Worm (Caenorhabditis elegans) whole organism, mixed stage, embryonic: ENCODE results near the gene set-21.

Experiments used
- M03D4.4 ChIP-seq: sonication (generic microtip); optimal IDR thresholded peaks from 2 replicates; lab custom pipeline; 2017; ENCODE audit warnings: mild to moderate bottlenecking, missing genetic modification characterization, missing compliant biosample characterization
- bed-3 ChIP-seq: fragments of 200-800 bp; sonication (Bioruptor generic); optimal IDR thresholded peaks from 3 replicates; lab custom pipeline; 2018; ENCODE audit warnings: mild to moderate bottlenecking, missing genetic modification characterization, moderate library complexity, missing compliant biosample characterization
- blmp-1 ChIP-seq: fragments of 150-350 bp; optimal IDR thresholded peaks from 2 replicates; lab custom pipeline; 2014; ENCODE audit warnings: missing biosample characterization, missing genetic modification characterization
- ceh-39 ChIP-seq: fragments of 150-350 bp; optimal IDR thresholded peaks from 2 replicates; lab custom pipeline; 2014; ENCODE audit warnings: missing biosample characterization, missing genetic modification characterization
- ceh-43 ChIP-seq: fragments of 200-800 bp; sonication (Bioruptor generic); optimal IDR thresholded peaks from 2 replicates; lab custom pipeline; 2018; ENCODE audit warnings: mild to moderate bottlenecking, missing genetic modification characterization, moderate library complexity, missing compliant biosample characterization
- ceh-83 ChIP-seq: fragments of 200-800 bp; sonication (Bioruptor generic); optimal IDR thresholded peaks from 2 replicates; lab custom pipeline; 2018; ENCODE audit warnings: mild to moderate bottlenecking, missing genetic modification characterization, missing compliant biosample characterization
- ces-1 ChIP-seq: fragments of 150-350 bp; optimal IDR thresholded peaks from 2 replicates; lab custom pipeline; 2014; ENCODE audit warnings: missing biosample characterization, missing genetic modification reagents, missing genetic modification characterization
- cnd-1 ChIP-seq: fragments of 200-800 bp; sonication (Bioruptor generic); optimal IDR thresholded peaks from 2 replicates; lab custom pipeline; 2018; ENCODE audit warnings: mild to moderate bottlenecking, missing genetic modification characterization, missing compliant biosample characterization
- drap-1 ChIP-seq: fragments of 200-800 bp; sonication (Bioruptor generic); optimal IDR thresholded peaks from 3 replicates; lab custom pipeline; 2018; ENCODE audit warnings: mild to moderate bottlenecking, missing genetic modification characterization, missing compliant biosample characterization
- elt-1 ChIP-seq: sonication (generic microtip); optimal IDR thresholded peaks from 2 replicates; lab custom pipeline; 2017; ENCODE audit warnings: missing genetic modification characterization, mild to moderate bottlenecking, missing compliant biosample characterization, antibody characterized with exemption, moderate library complexity, borderline replicate concordance; ENCODE audit not compliant: insufficient read depth
- elt-3 ChIP-seq: fragments of 150-350 bp; optimal IDR thresholded peaks from 2 replicates; lab custom pipeline; 2014; ENCODE audit warnings: missing biosample characterization, missing genetic modification characterization
- flh-1 ChIP-seq: fragments of 200-800 bp; sonication (Bioruptor generic); optimal IDR thresholded peaks from 2 replicates; lab custom pipeline; 2018; ENCODE audit warnings: mild to moderate bottlenecking, missing genetic modification characterization, moderate library complexity, missing compliant biosample characterization
- ham-2 ChIP-seq: fragments of 200-800 bp; sonication (Bioruptor generic); optimal IDR thresholded peaks from 2 replicates; lab custom pipeline; 2018; ENCODE audit warnings: mild to moderate bottlenecking, missing genetic modification characterization, missing compliant biosample characterization
- hlh-1 ChIP-seq: fragments of 150-350 bp; optimal IDR thresholded peaks from 2 replicates; lab custom pipeline; 2014; ENCODE audit warnings: missing biosample characterization, missing genetic modification reagents, missing genetic modification characterization
- lin-13 ChIP-seq: fragments of 150-350 bp; optimal IDR thresholded peaks from 2 replicates; lab custom pipeline; 2014; ENCODE audit warnings: missing biosample characterization, missing genetic modification characterization
- lin-32 ChIP-seq: fragments of 200-800 bp; sonication (Bioruptor generic); optimal IDR thresholded peaks from 2 replicates; lab custom pipeline; 2018; ENCODE audit warnings: mild to moderate bottlenecking, missing genetic modification characterization, missing compliant biosample characterization
- lsy-2 ChIP-seq: fragments of 150-350 bp; optimal IDR thresholded peaks from 2 replicates; lab custom pipeline; 2014; ENCODE audit warnings: missing biosample characterization, missing genetic modification characterization
- mab-5 ChIP-seq: fragments of 150-350 bp; optimal IDR thresholded peaks from 2 replicates; lab custom pipeline; 2014; ENCODE audit warnings: missing biosample characterization, missing genetic modification characterization
- mep-1 ChIP-seq: fragments of 150-350 bp; optimal IDR thresholded peaks from 2 replicates; lab custom pipeline; 2017; ENCODE audit warnings: missing biosample characterization, missing genetic modification reagents, missing genetic modification characterization, inconsistent platforms
- mls-2 ChIP-seq: sonication (generic microtip); optimal IDR thresholded peaks from 2 replicates; lab custom pipeline; 2016; ENCODE audit warnings: mild to moderate bottlenecking, missing genetic modification characterization, moderate library complexity, missing compliant biosample characterization
- nhr-12 ChIP-seq: fragments of 150-350 bp; optimal IDR thresholded peaks from 2 replicates; lab custom pipeline; 2014; ENCODE audit warnings: missing biosample characterization, missing genetic modification characterization
- nhr-2 ChIP-seq: fragments of 150-350 bp; optimal IDR thresholded peaks from 2 replicates; lab custom pipeline; 2014; ENCODE audit warnings: missing biosample characterization, missing genetic modification characterization
- nhr-237 ChIP-seq: fragments of 150-350 bp; optimal IDR thresholded peaks from 2 replicates; lab custom pipeline; 2014; ENCODE audit warnings: missing biosample characterization, missing genetic modification characterization
- nhr-28 ChIP-seq: fragments of 150-350 bp; optimal IDR thresholded peaks from 2 replicates; lab custom pipeline; 2014; ENCODE audit warnings: missing biosample characterization, missing genetic modification characterization
- nhr-76 ChIP-seq: sonication (generic microtip); optimal IDR thresholded peaks from 2 replicates; lab custom pipeline; 2017; ENCODE audit warnings: missing biosample characterization, missing genetic modification characterization
- pha-4 ChIP-seq: fragments of 150-350 bp; optimal IDR thresholded peaks from 2 replicates; lab custom pipeline; 2018; ENCODE audit warnings: missing biosample characterization, missing genetic modification reagents, missing genetic modification characterization
- sem-2 ChIP-seq: fragments of 200-800 bp; sonication (Bioruptor generic); optimal IDR thresholded peaks from 2 replicates; lab custom pipeline; 2018; ENCODE audit warnings: mild to moderate bottlenecking, missing genetic modification characterization, missing compliant biosample characterization
- snpc-4 ChIP-seq: fragments of 150-350 bp; optimal IDR thresholded peaks from 2 replicates; lab custom pipeline; 2014; ENCODE audit warnings: missing biosample characterization, missing genetic modification characterization
- sptf-1 ChIP-seq: sonication (generic microtip); optimal IDR thresholded peaks from 2 replicates; lab custom pipeline; 2017; ENCODE audit warnings: mild to moderate bottlenecking, missing genetic modification characterization, moderate library complexity, missing compliant biosample characterization
- unc-120 ChIP-seq: sonication (generic microtip); optimal IDR thresholded peaks from 2 replicates; lab custom pipeline; 2017; ENCODE audit warnings: missing genetic modification characterization, missing compliant biosample characterization; ENCODE audit not compliant: poor library complexity, severe bottlenecking
- unc-39 ChIP-seq: fragments of 150-350 bp; optimal IDR thresholded peaks from 2 replicates; lab custom pipeline; 2014; ENCODE audit warnings: missing biosample characterization, missing genetic modification characterization
- unc-62 ChIP-seq: fragments of 150-350 bp; optimal IDR thresholded peaks from 2 replicates; lab custom pipeline; 2014; ENCODE audit warnings: missing biosample characterization, missing genetic modification reagents, missing genetic modification characterization
- ztf-11 ChIP-seq: fragments of 150-350 bp; optimal IDR thresholded peaks from 2 replicates; lab custom pipeline; 2014; ENCODE audit warnings: missing biosample characterization, missing genetic modification characterization

The set-21 gene

DNA sequence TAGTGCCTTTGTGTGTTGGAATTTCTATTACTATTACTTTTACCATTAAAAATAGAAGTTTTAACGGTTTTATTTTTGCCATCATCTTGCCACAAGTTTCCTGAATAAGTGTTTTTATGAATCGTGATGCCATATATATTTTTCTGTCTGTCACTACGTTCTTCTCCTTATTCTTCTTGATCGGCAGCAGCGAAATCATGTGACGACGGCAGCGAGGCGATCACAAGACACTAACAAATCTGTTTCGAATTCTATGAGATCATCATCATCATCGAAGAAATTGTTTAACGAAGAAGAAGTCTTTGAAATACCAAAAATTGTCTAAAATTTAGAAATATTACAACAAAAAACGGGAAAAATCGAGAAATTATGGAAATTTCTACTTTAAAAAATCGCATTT is 11.8 kb downstream of the set-21 start:
- TF ChIP-seq nhr-2 (tag; lab: Kevin White, UChicago): no peak
- TF ChIP-seq unc-39 (tag; lab: Kevin White, UChicago): no peak
- no peak for TF ChIP-seq sptf-1
- no peak for TF ChIP-seq unc-62 (GFP tag; lab: Kevin White, UChicago)
- TF ChIP-seq mep-1 (tag; lab: Kevin White, UChicago): no peak
- no peak for TF ChIP-seq nhr-12
- no peak for TF ChIP-seq drap-1
- no peak for TF ChIP-seq nhr-76
- no peak for TF ChIP-seq bed-3
- no peak for TF ChIP-seq ham-2 (GFP tag; lab: Kevin White, UChicago)
- no peak for TF ChIP-seq elt-3 (tag; lab: Kevin White, UChicago)
- TF ChIP-seq ztf-11: no peak
- no peak for TF ChIP-seq ces-1 (GFP tag; lab: Kevin White, UChicago)
- no peak for TF ChIP-seq mab-5 (tag; lab: Kevin White, UChicago)
- no peak for TF ChIP-seq ceh-39 (tag; lab: Kevin White, UChicago)
- no peak for TF ChIP-seq nhr-28 (tag; lab: Kevin White, UChicago)

DNA sequence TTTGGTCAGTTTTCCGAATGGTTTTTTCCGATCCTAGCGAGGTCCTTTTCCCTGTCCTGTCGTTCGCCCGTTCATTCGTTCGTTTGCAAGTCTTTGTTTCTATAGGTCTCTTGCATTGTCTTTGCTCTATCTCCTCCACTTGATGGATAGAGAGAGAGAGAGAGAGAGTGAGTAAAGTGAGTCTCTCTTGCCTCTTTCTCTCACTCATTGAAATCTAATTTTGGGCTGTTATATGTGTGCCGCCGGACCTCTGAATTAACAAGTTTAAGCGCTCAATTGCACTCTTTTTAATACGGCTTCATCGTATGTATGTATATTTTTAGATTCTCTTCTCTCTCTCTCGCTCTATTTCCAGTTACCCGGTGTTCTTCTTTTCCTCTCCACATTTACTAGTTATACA is 13.2 kb downstream of the set-21 start:
- TF ChIP-seq bed-3 (no peak), nhr-28 (tag; lab: Kevin White, UChicago) (no peak), flh-1 (GFP tag; lab: Kevin White, UChicago) (no peak), unc-62 (GFP tag; lab: Kevin White, UChicago) (no peak), ces-1 (GFP tag; lab: Kevin White, UChicago) (peak; percentile 99)

DNA sequence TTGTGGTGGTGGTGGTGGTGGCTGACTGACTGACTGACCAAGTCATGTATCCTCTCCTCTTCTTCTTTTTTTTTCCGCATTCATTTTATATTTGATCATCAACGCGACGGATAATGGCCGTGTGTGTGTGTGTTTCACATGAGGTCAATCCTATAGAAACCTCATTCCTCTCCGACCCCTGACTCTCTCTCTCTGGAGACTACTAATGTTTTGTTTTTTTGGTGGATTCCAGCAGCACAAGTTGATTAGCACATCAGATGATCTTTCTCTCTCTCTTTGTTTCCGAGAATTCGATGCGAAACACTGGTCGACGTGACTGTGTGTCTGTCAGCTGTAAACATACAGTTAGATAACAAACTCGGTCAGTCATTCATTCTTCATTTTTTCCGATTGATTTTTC is 14.5 kb downstream of the set-21 start, which contains the start of gene Y24D9A.7:
Gene Y24D9A.7, minus strand, starts transcription at position 46 of the 400 bp plus-strand sequence.
- TF ChIP-seq ztf-11 (no peak), M03D4.4 (tag; lab: Kevin White, UChicago) (no peak), nhr-2 (tag; lab: Kevin White, UChicago) (no peak), ceh-43 (GFP tag; lab: Kevin White, UChicago) (no peak), unc-62 (GFP tag; lab: Kevin White, UChicago) (no peak), blmp-1 (tag; lab: Kevin White, UChicago) (no peak), unc-120 (tag; lab: Kevin White, UChicago) (no peak), nhr-12 (no peak), flh-1 (GFP tag; lab: Kevin White, UChicago) (no peak), unc-39 (tag; lab: Kevin White, UChicago) (no peak), ceh-83 (GFP tag; lab: Kevin White, UChicago) (no peak), ceh-39 (tag; lab: Kevin White, UChicago) (no peak), ham-2 (GFP tag; lab: Kevin White, UChicago) (no peak), mls-2 (no peak), ces-1 (GFP tag; lab: Kevin White, UChicago) (no peak)

DNA sequence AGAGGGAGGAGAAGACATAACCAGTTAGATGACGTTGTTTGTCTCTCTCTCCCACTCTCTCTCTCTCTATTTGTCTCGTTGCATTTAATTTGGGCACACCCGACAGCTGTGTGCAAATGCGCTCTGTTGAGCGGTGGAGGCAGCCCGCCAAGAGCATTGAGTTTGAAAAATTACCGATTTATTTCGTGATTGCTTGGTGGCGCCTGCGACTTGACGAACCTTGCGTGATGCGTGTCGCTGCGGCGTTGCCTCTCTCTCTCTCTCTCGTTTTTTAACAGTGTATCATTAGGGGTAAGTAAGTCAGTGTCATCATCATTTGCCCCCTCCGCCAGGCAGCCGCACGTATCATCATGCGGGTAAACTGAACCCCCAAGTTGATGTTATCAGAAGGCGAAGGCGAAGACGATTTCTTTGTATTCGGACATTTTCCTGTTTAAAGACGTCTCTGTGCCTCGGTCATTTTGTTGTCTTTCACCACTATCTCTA is 15.5 kb downstream of the set-21 start:
- peak; percentile 5 for TF ChIP-seq drap-1
- peak; percentile 17 for TF ChIP-seq ceh-43 (GFP tag; lab: Kevin White, UChicago)
- TF ChIP-seq ceh-39 (tag; lab: Kevin White, UChicago): peak; percentile 57
- no peak for TF ChIP-seq elt-3 (tag; lab: Kevin White, UChicago)
- peak; percentile 27 for TF ChIP-seq sptf-1
- TF ChIP-seq unc-39 (tag; lab: Kevin White, UChicago): no peak
- TF ChIP-seq ztf-11: no peak
- TF ChIP-seq nhr-237 (tag; lab: Kevin White, UChicago): no peak
- peak; percentile 39 for TF ChIP-seq unc-62 (GFP tag; lab: Kevin White, UChicago)
- peak; percentile 18 for TF ChIP-seq unc-120 (tag; lab: Kevin White, UChicago)
- TF ChIP-seq cnd-1 (tag; lab: Kevin White, UChicago): peak; percentile 54
- peak; percentile 46 for TF ChIP-seq ham-2 (GFP tag; lab: Kevin White, UChicago)
- peak; percentile 55 for TF ChIP-seq hlh-1
- TF ChIP-seq nhr-76: no peak
- TF ChIP-seq mep-1 (tag; lab: Kevin White, UChicago): peak; percentile 71
- TF ChIP-seq lin-13 (tag; lab: Kevin White, UChicago): peak; percentile 41
- TF ChIP-seq pha-4: peak; percentile 55
- TF ChIP-seq ceh-83 (GFP tag; lab: Kevin White, UChicago): no peak
- peak; percentile 25 for TF ChIP-seq lin-32 (GFP tag; lab: Kevin White, UChicago)
- TF ChIP-seq elt-1 (tag; lab: Kevin White, UChicago): peak; percentile 37
- no peak for TF ChIP-seq snpc-4
- TF ChIP-seq sem-2 (GFP tag; lab: Kevin White, UChicago): no peak
- TF ChIP-seq mab-5 (tag; lab: Kevin White, UChicago): no peak
- TF ChIP-seq lsy-2 (tag; lab: Kevin White, UChicago): peak; percentile 45
- TF ChIP-seq mls-2: peak; percentile 8
- TF ChIP-seq nhr-2 (tag; lab: Kevin White, UChicago): no peak
- no peak for TF ChIP-seq blmp-1 (tag; lab: Kevin White, UChicago)
- TF ChIP-seq ces-1 (GFP tag; lab: Kevin White, UChicago): peak; percentile 42
